Fruit fly (Drosophila melanogaster) whole organism, prepupa: ENCODE data around the gene Ppcs.
A peak's percentile ranks its signal among the peaks of the same experiment; 100 is the strongest.

ENCODE experiments used
- Blimp-1 ChIP-seq: fragments of 200-800 bp; sonication (Bioruptor generic); optimal IDR thresholded peaks from 3 replicates; lab custom pipeline; 2017; ENCODE audit warnings: missing biosample characterization, missing genetic modification characterization, mild to moderate bottlenecking, moderate library complexity, missing genetic modification reagents
- CG10631 ChIP-seq: fragments of 200-800 bp; sonication (Bioruptor generic); optimal IDR thresholded peaks from 2 replicates; lab custom pipeline; 2016; ENCODE audit warnings: missing biosample characterization, missing genetic modification characterization
- CG10669 ChIP-seq: fragments of 200-800 bp; sonication (Bioruptor generic); optimal IDR thresholded peaks from 3 replicates; lab custom pipeline; 2018; ENCODE audit warnings: missing biosample characterization, mild to moderate bottlenecking, missing genetic modification characterization, moderate library complexity
- CG11294 ChIP-seq: fragments of 200-800 bp; sonication (Bioruptor generic); IDR thresholded peaks from 2 replicates; pipeline ENCODE4 v1.3.6; 2022; ENCODE audit warnings: missing biosample characterization, missing genetic modification characterization
- CG11902 ChIP-seq: fragments of 200-800 bp; sonication (Bioruptor generic); optimal IDR thresholded peaks from 3 replicates; lab custom pipeline; 2016; ENCODE audit warnings: missing biosample characterization, missing genetic modification characterization
- CG15336 ChIP-seq: fragments of 200-800 bp; sonication (Bioruptor generic); IDR thresholded peaks from 2 replicates; pipeline ENCODE4 v1.3.6; 2022; ENCODE audit warnings: missing biosample characterization, missing genetic modification characterization
- CG1621 ChIP-seq: fragments of 200-800 bp; sonication (Bioruptor generic); optimal IDR thresholded peaks from 3 replicates; lab custom pipeline; 2018; ENCODE audit warnings: missing biosample characterization, mild to moderate bottlenecking, missing genetic modification characterization
- CG16779 ChIP-seq: fragments of 200-800 bp; sonication (Bioruptor generic); optimal IDR thresholded peaks from 3 replicates; lab custom pipeline; 2017; ENCODE audit warnings: missing biosample characterization, mild to moderate bottlenecking, missing genetic modification characterization
- CG3032 ChIP-seq: fragments of 200-800 bp; optimal IDR thresholded peaks from 2 replicates; lab custom pipeline; 2019; ENCODE audit warnings: missing biosample characterization, mild to moderate bottlenecking, missing genetic modification characterization, moderate library complexity
- CG31627 ChIP-seq: fragments of 200-800 bp; sonication (Bioruptor generic); optimal IDR thresholded peaks from 3 replicates; lab custom pipeline; 2016; ENCODE audit warnings: missing biosample characterization, missing genetic modification characterization
- CG32006 ChIP-seq: fragments of 200-800 bp; sonication (Bioruptor generic); optimal IDR thresholded peaks from 3 replicates; lab custom pipeline; 2017; ENCODE audit warnings: missing biosample characterization, mild to moderate bottlenecking, missing genetic modification characterization
- CG34406 ChIP-seq: fragments of 200-800 bp; sonication (Bioruptor generic); optimal IDR thresholded peaks from 3 replicates; lab custom pipeline; 2016; ENCODE audit warnings: missing biosample characterization, missing genetic modification characterization
- CG4318 ChIP-seq: fragments of 200-800 bp; sonication (Bioruptor generic); optimal IDR thresholded peaks from 3 replicates; lab custom pipeline; 2017; ENCODE audit warnings: missing biosample characterization, mild to moderate bottlenecking, missing genetic modification characterization
- CG6276 ChIP-seq: fragments of 200-800 bp; sonication (Bioruptor generic); optimal IDR thresholded peaks from 2 replicates; lab custom pipeline; 2017; ENCODE audit warnings: missing biosample characterization, mild to moderate bottlenecking, missing genetic modification characterization
- CG6808 ChIP-seq: fragments of 200-800 bp; sonication (Bioruptor generic); optimal IDR thresholded peaks from 3 replicates; lab custom pipeline; 2017; ENCODE audit warnings: missing biosample characterization, missing genetic modification characterization, mild to moderate bottlenecking, moderate library complexity, missing genetic modification reagents
- CG6854 ChIP-seq: fragments of 200-800 bp; sonication (Bioruptor generic); optimal IDR thresholded peaks from 2 replicates; lab custom pipeline; 2017; ENCODE audit warnings: missing biosample characterization, mild to moderate bottlenecking, missing genetic modification characterization
- CG8119 ChIP-seq: fragments of 200-800 bp; sonication (Bioruptor generic); IDR thresholded peaks from 3 replicates; pipeline ENCODE4 v1.3.6; 2022; ENCODE audit warnings: missing biosample characterization, missing genetic modification characterization
- CG8319 ChIP-seq: fragments of 200-800 bp; sonication (Bioruptor generic); optimal IDR thresholded peaks from 3 replicates; lab custom pipeline; 2016; ENCODE audit warnings: missing biosample characterization, missing genetic modification characterization
- CG8632 ChIP-seq: fragments of 200-800 bp; sonication (Bioruptor generic); optimal IDR thresholded peaks from 3 replicates; lab custom pipeline; 2016; ENCODE audit warnings: missing biosample characterization, missing genetic modification characterization
- CG9139 ChIP-seq: fragments of 200-800 bp; sonication (Bioruptor generic); optimal IDR thresholded peaks from 3 replicates; lab custom pipeline; 2017; ENCODE audit warnings: missing biosample characterization, mild to moderate bottlenecking, missing genetic modification characterization
- Eip78C ChIP-seq: fragments of 200-800 bp; sonication (Bioruptor generic); peaks from one replicate; lab custom pipeline; 2016; ENCODE audit warnings: missing biosample characterization, missing genetic modification characterization
- Eip93F ChIP-seq: fragments of 200-800 bp; sonication (Bioruptor generic); optimal IDR thresholded peaks from 2 replicates; lab custom pipeline; 2016; ENCODE audit warnings: missing biosample characterization, mild to moderate bottlenecking, missing genetic modification characterization
- Ets21C ChIP-seq: fragments of 200-800 bp; sonication (Bioruptor generic); optimal IDR thresholded peaks from 3 replicates; lab custom pipeline; 2016; ENCODE audit warnings: missing biosample characterization, missing genetic modification characterization
- Ets96B ChIP-seq: fragments of 200-800 bp; optimal IDR thresholded peaks from 2 replicates; lab custom pipeline; 2019; ENCODE audit warnings: missing biosample characterization, mild to moderate bottlenecking, missing genetic modification characterization, moderate library complexity
- Hr38 ChIP-seq: sonication (Bioruptor generic); optimal IDR thresholded peaks from 2 replicates; lab custom pipeline; 2016; ENCODE audit warnings: missing biosample characterization, missing genetic modification characterization
- Hr39 ChIP-seq: fragments of 200-800 bp; sonication (Bioruptor generic); optimal IDR thresholded peaks from 2 replicates; lab custom pipeline; 2016; ENCODE audit warnings: missing biosample characterization, missing genetic modification characterization
- Hr4 ChIP-seq: fragments of 200-800 bp; sonication (Bioruptor generic); optimal IDR thresholded peaks from 3 replicates; lab custom pipeline; 2016; ENCODE audit warnings: missing biosample characterization, missing genetic modification characterization
- Met ChIP-seq: fragments of 200-800 bp; sonication (Bioruptor generic); optimal IDR thresholded peaks from 3 replicates; lab custom pipeline; 2016; ENCODE audit warnings: missing biosample characterization, missing genetic modification characterization
- OdsH ChIP-seq: fragments of 200-800 bp; sonication (Bioruptor generic); optimal IDR thresholded peaks from 3 replicates; lab custom pipeline; 2016; ENCODE audit warnings: missing biosample characterization, missing genetic modification characterization
- Sox102F ChIP-seq: fragments of 200-800 bp; sonication (Bioruptor generic); optimal IDR thresholded peaks from 2 replicates; lab custom pipeline; 2016; ENCODE audit warnings: missing biosample characterization, mild to moderate bottlenecking, missing genetic modification characterization
- Sox14 ChIP-seq: fragments of 200-800 bp; sonication (Bioruptor generic); optimal IDR thresholded peaks from 3 replicates; lab custom pipeline; 2016; ENCODE audit warnings: missing biosample characterization, missing genetic modification characterization
- Sox15 ChIP-seq: fragments of 200-800 bp; sonication (Bioruptor generic); optimal IDR thresholded peaks from 3 replicates; lab custom pipeline; 2016; ENCODE audit warnings: missing biosample characterization, missing genetic modification characterization
- achi ChIP-seq: fragments of 200-800 bp; sonication (Bioruptor generic); optimal IDR thresholded peaks from 3 replicates; lab custom pipeline; 2016; ENCODE audit warnings: missing biosample characterization, missing genetic modification characterization
- cyc ChIP-seq: fragments of 200-800 bp; sonication (Bioruptor generic); optimal IDR thresholded peaks from 3 replicates; lab custom pipeline; 2016; ENCODE audit warnings: missing biosample characterization, missing genetic modification characterization
- eg ChIP-seq: fragments of 200-800 bp; sonication (Bioruptor generic); IDR thresholded peaks from 3 replicates; pipeline ENCODE4 v1.3.6; 2022; ENCODE audit warnings: missing biosample characterization, missing genetic modification characterization
- esn ChIP-seq: fragments of 200-800 bp; sonication (Bioruptor generic); optimal IDR thresholded peaks from 2 replicates; lab custom pipeline; 2016; ENCODE audit warnings: missing biosample characterization, mild to moderate bottlenecking, missing genetic modification characterization, moderate library complexity
- fkh ChIP-seq: fragments of 200-800 bp; sonication (Bioruptor generic); optimal IDR thresholded peaks from 3 replicates; lab custom pipeline; 2017; ENCODE audit warnings: missing biosample characterization, mild to moderate bottlenecking, missing genetic modification characterization, moderate library complexity
- lz ChIP-seq: fragments of 200-800 bp; sonication (Bioruptor generic); optimal IDR thresholded peaks from 3 replicates; lab custom pipeline; 2016; ENCODE audit warnings: missing biosample characterization, missing genetic modification characterization
- pdm3 ChIP-seq: fragments of 200-800 bp; sonication (Bioruptor generic); optimal IDR thresholded peaks from 3 replicates; lab custom pipeline; 2016; ENCODE audit warnings: missing biosample characterization, missing genetic modification characterization
- salr ChIP-seq, 2 experiments: fragments of 200-800 bp; sonication (Bioruptor generic); optimal IDR thresholded peaks; 3 replicates each; lab custom pipeline; 2016 to 2018; ENCODE audit warnings: missing biosample characterization in 2 of 2, missing genetic modification characterization in 2 of 2, mild to moderate bottlenecking in 1 of 2
- spab ChIP-seq: fragments of 200-800 bp; sonication (Bioruptor generic); optimal IDR thresholded peaks from 2 replicates; lab custom pipeline; 2017; ENCODE audit warnings: missing biosample characterization, mild to moderate bottlenecking, missing genetic modification characterization, missing genetic modification reagents
- ss ChIP-seq, 2 experiments: fragments of 200-800 bp; sonication (Bioruptor generic); optimal IDR thresholded peaks; 2 replicates in 1 of 2; 3 replicates in 1 of 2; lab custom pipeline; 2017 to 2018; ENCODE audit warnings: mild to moderate bottlenecking in 2 of 2, missing biosample characterization in 2 of 2, missing genetic modification characterization in 2 of 2, moderate library complexity in 1 of 2
- svp ChIP-seq: fragments of 200-800 bp; sonication (Bioruptor generic); peaks from one replicate; lab custom pipeline; 2016; ENCODE audit warnings: missing biosample characterization, missing genetic modification characterization
- topi ChIP-seq: fragments of 200-800 bp; sonication (Bioruptor generic); optimal IDR thresholded peaks from 3 replicates; lab custom pipeline; 2016; ENCODE audit warnings: missing biosample characterization, missing genetic modification characterization
- vri ChIP-seq: fragments of 200-800 bp; sonication (Bioruptor generic); optimal IDR thresholded peaks from 3 replicates; lab custom pipeline; 2016; ENCODE audit warnings: missing biosample characterization, mild to moderate bottlenecking, missing genetic modification characterization

The Ppcs gene

dm6 chr3R:19156670-19157402, 9.1 kb upstream of the Ppcs start, which contains the start of gene nanos (continued):
- TF ChIP-seq Hr4 (GFP tag; lab: Kevin White, UChicago), result no peak
- no peak for TF ChIP-seq CG10669 (GFP tag; lab: Kevin White, UChicago)
- TF ChIP-seq Blimp-1 (GFP tag; lab: Kevin White, UChicago), result no peak
- no peak for TF ChIP-seq Eip78C
- TF ChIP-seq CG8319 (GFP tag; lab: Kevin White, UChicago), result no peak
- no peak for TF ChIP-seq CG11294 (GFP tag; lab: Robert Waterston, UW)
- TF ChIP-seq CG15336 (GFP tag; lab: Robert Waterston, UW), result no peak
- TF ChIP-seq eg (GFP tag; lab: Robert Waterston, UW), result peak; percentile 33; the same call in 1 of the 3 replicates
- peak; percentile 73 for TF ChIP-seq vri (GFP tag; lab: Kevin White, UChicago)
- no peak for TF ChIP-seq fkh (GFP tag; lab: Kevin White, UChicago)
- TF ChIP-seq pdm3 (GFP tag; lab: Kevin White, UChicago), result peak; percentile 28
- peak; percentile 46 for TF ChIP-seq Hr39 (GFP tag; lab: Kevin White, UChicago)
- no peak for TF ChIP-seq Met (GFP tag; lab: Kevin White, UChicago)
- peak; percentile 18 for TF ChIP-seq CG1621
- no peak for TF ChIP-seq svp
- no peak for TF ChIP-seq Eip93F
- peak; percentile 27 for TF ChIP-seq OdsH (GFP tag; lab: Kevin White, UChicago)
- TF ChIP-seq Ets96B (tag; lab: Kevin White, UChicago), result no peak
- no peak for TF ChIP-seq Sox15
- TF ChIP-seq CG16779, result no peak
- peak; percentile 59 for TF ChIP-seq CG31627 (GFP tag; lab: Kevin White, UChicago)
- peak; percentile 39 for TF ChIP-seq topi (GFP tag; lab: Kevin White, UChicago)
- peak; percentile 59 for TF ChIP-seq esn (GFP tag; lab: Kevin White, UChicago)
- TF ChIP-seq salr (GFP tag; optimal IDR thresholded peaks at IDR 0.05; lab: Kevin White, UChicago), result no peak
- no peak for TF ChIP-seq CG6276 (GFP tag; lab: Kevin White, UChicago)
- TF ChIP-seq lz (GFP tag; lab: Kevin White, UChicago), result peak; percentile 68
- TF ChIP-seq Hr38 (GFP tag; lab: Kevin White, UChicago), result no peak
- TF ChIP-seq CG6854 (GFP tag; lab: Kevin White, UChicago), result no peak
- peak; percentile 21 for TF ChIP-seq CG32006 (GFP tag; lab: Kevin White, UChicago)
- TF ChIP-seq Ets21C, result peak; percentile 29
- TF ChIP-seq CG11902 (GFP tag; lab: Kevin White, UChicago), result peak; percentile 39
- TF ChIP-seq CG8632 (GFP tag; lab: Kevin White, UChicago), result no peak
- TF ChIP-seq CG34406, result no peak
- TF ChIP-seq CG9139 (GFP tag; lab: Kevin White, UChicago), result no peak
- no peak for TF ChIP-seq CG4318 (GFP tag; lab: Kevin White, UChicago)
- TF ChIP-seq CG10631 (GFP tag; lab: Kevin White, UChicago), result peak; percentile 56
- peak; percentile 64 for TF ChIP-seq cyc (GFP tag; lab: Kevin White, UChicago)
- TF ChIP-seq CG8119 (GFP tag; lab: Robert Waterston, UW), result no peak; the same call in 2 of the 3 replicates

- TF ChIP-seq Ets21C (no peak), spab (no peak), CG8632 (GFP tag; lab: Kevin White, UChicago) (peak; percentile 24), CG16779 (no peak), CG6808 (GFP tag; lab: Kevin White, UChicago) (no peak), topi (GFP tag; lab: Kevin White, UChicago) (no peak), OdsH (GFP tag; lab: Kevin White, UChicago) (peak; percentile 43), achi (GFP tag; lab: Kevin White, UChicago) (peak; percentile 13), Sox14 (GFP tag; lab: Kevin White, UChicago) (peak; percentile 7), Eip78C (peak; percentile 64), Blimp-1 (GFP tag; lab: Kevin White, UChicago) (no peak), ss (GFP tag; optimal IDR thresholded peaks at IDR 0.05; lab: Kevin White, UChicago) (no peak), CG6854 (GFP tag; lab: Kevin White, UChicago) (peak; percentile 70), Sox102F (peak; percentile 29), Hr4 (GFP tag; lab: Kevin White, UChicago) (peak; percentile 44), CG8119 (GFP tag; lab: Robert Waterston, UW) (no peak), CG31627 (GFP tag; lab: Kevin White, UChicago) (peak; percentile 9), esn (GFP tag; lab: Kevin White, UChicago) (peak; percentile 60), CG34406 (no peak), CG1621 (peak; percentile 55), CG3032 (tag; lab: Kevin White, UChicago) (no peak), vri (GFP tag; lab: Kevin White, UChicago) (peak; percentile 65), CG10631 (GFP tag; lab: Kevin White, UChicago) (peak; percentile 36), eg (GFP tag; lab: Robert Waterston, UW) (0 out of 3 replicates have a peak, but pooled peaks have one; percentile 34), Hr39 (GFP tag; lab: Kevin White, UChicago) (peak; percentile 18), salr (GFP tag; optimal IDR thresholded peaks at IDR 0.05; lab: Kevin White, UChicago) (no peak), lz (GFP tag; lab: Kevin White, UChicago) (no peak)
Observed at dm6 chr3R:19153502-19153983, 5.8 kb upstream of the Ppcs start, which contains the start of gene CG5835. CG5835 (minus strand) TSS chr3R:19153686.
